Fruit fly (Drosophila melanogaster): Measurements from ENCODE around the gene Cmpk.
A peak's percentile ranks its signal among the peaks of the same experiment; 100 is the strongest.

Gene Cmpk

DNA sequence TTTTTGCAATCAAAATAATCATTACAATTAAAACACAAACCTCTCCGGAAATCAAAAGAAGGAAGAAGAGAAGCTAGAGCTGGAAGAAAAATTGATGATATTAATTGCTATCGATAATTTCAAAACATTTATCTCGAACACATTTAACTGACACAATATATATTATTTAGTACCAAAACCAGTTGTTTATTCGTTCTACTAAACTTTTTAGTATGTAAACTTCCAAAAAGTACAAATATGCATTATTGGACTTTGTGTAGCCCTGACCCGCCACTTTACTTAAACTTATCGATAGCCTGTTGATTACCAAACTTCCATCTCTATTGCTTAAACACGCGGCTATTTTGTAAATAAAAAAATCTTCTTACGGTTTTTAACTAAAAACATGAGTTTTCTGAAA lies 4.0 kb upstream of the Cmpk start, which contains the start of the genes RpL34a and Trmt61 (continued):
- TF ChIP-seq C15 (GFP tag; IDR thresholded peaks at IDR 0.05) (no peak), slp2 (GFP tag; optimal IDR thresholded peaks at IDR 0.05) (peak; percentile 71), cas (GFP tag; IDR thresholded peaks at IDR 0.05) (peak; percentile 55; the same call in 1 of the 2 replicates), MBD-R2 (GFP tag; IDR thresholded peaks at IDR 0.05) (peak; percentile 65), Poxn (GFP tag; IDR thresholded peaks at IDR 0.05) (no peak), Vsx1 (GFP tag; optimal IDR thresholded peaks at IDR 0.05) (peak; percentile 93), schlank (tag; optimal IDR thresholded peaks at IDR 0.05) (peak; percentile 82), lmd (GFP tag; IDR thresholded peaks at IDR 0.05) (peak; percentile 64), zfh1 (GFP tag; IDR thresholded peaks at IDR 0.05) (peak; percentile 71), dan (GFP tag; IDR thresholded peaks at IDR 0.05) (no peak), Hr51 (GFP tag; optimal IDR thresholded peaks at IDR 0.05) (peak; percentile 76 to 86), az2 (GFP tag; optimal IDR thresholded peaks at IDR 0.05) (peak; percentile 74), pzg (GFP tag; optimal IDR thresholded peaks at IDR 0.05) (peak; percentile 84), grn (GFP tag; optimal IDR thresholded peaks at IDR 0.05) (peak; percentile 54), Pdp1 (GFP tag; optimal IDR thresholded peaks at IDR 0.05) (peak; percentile 76 to 79), CG6254 (GFP tag; optimal IDR thresholded peaks at IDR 0.05) (peak; percentile 84), inv (GFP tag; IDR thresholded peaks at IDR 0.05; ENCODE audit: partially characterized antibody) (peak; percentile 82), CG11093 (GFP tag; IDR thresholded peaks at IDR 0.05) (0 out of 3 replicates have a peak, but pooled peaks have one; percentile 31), prd (optimal IDR thresholded peaks at IDR 0.05) (no peak), prd (GFP tag; IDR thresholded peaks at IDR 0.05) (peak; percentile 68), Meics (GFP tag; optimal IDR thresholded peaks at IDR 0.05) (peak; percentile 94), CG10366 (GFP tag; IDR thresholded peaks at IDR 0.05) (peak; percentile 59), CG6813 (GFP tag; optimal IDR thresholded peaks at IDR 0.05) (peak; percentile 91), CG8359 (GFP tag; optimal IDR thresholded peaks at IDR 0.05; ENCODE audit: borderline replicate concordance) (peak; percentile 75), ase (GFP tag; IDR thresholded peaks at IDR 0.05) (peak; percentile 56; the same call in 2 of the 3 replicates), CG12942 (GFP tag; optimal IDR thresholded peaks at IDR 0.05) (peak; percentile 67), wor (GFP tag; IDR thresholded peaks at IDR 0.05) (peak; percentile 68), Aef1 (GFP tag; IDR thresholded peaks at IDR 0.05) (peak; percentile 59), lov (optimal IDR thresholded peaks at IDR 0.05) (no peak), lov (GFP tag; IDR thresholded peaks at IDR 0.05) (no peak), zen (tag; optimal IDR thresholded peaks at IDR 0.05) (peak; percentile 85), Oaz (GFP tag; IDR thresholded peaks at IDR 0.05) (peak; percentile 70; the same call in 1 of the 2 replicates), B-H1 (GFP tag; IDR thresholded peaks at IDR 0.05) (peak; percentile 62; the same call in 2 of the 3 replicates), cato (GFP tag; optimal IDR thresholded peaks at IDR 0.05; ENCODE audit: borderline replicate concordance) (peak; percentile 70), ATbp (GFP tag; optimal IDR thresholded peaks at IDR 0.05) (peak; percentile 86), fd96Cb (tag; optimal IDR thresholded peaks at IDR 0.05) (peak; percentile 48), CG18619 (GFP tag; optimal IDR thresholded peaks at IDR 0.05) (peak; percentile 91), repo (GFP tag; optimal IDR thresholded peaks at IDR 0.05) (peak; percentile 58), gsb-n (tag; optimal IDR thresholded peaks at IDR 0.05) (peak; percentile 86), ap (GFP tag; IDR thresholded peaks at IDR 0.05) (peak; percentile 55), BtbVII (GFP tag; optimal IDR thresholded peaks at IDR 0.05) (peak; percentile 89), Nf-YC (tag; optimal IDR thresholded peaks at IDR 0.05) (peak; percentile 81), Dek (tag; optimal IDR thresholded peaks at IDR 0.05) (peak; percentile 80), chm (GFP tag; IDR thresholded peaks at IDR 0.05) (peak; percentile 72), CG1529 (GFP tag; optimal IDR thresholded peaks at IDR 0.05) (peak; percentile 81), Fer3 (tag; optimal IDR thresholded peaks at IDR 0.05) (peak; percentile 86), pan (optimal IDR thresholded peaks at IDR 0.05) (no peak), pan (GFP tag; optimal IDR thresholded peaks at IDR 0.05 in 1 of 2, IDR thresholded peaks at IDR 0.05 in 1 of 2) (peak in 1 of 2 experiments; percentile 83), run (tag; optimal IDR thresholded peaks at IDR 0.05) (peak; percentile 81), p53 (GFP tag; optimal IDR thresholded peaks at IDR 0.05) (peak; percentile 70), bcd (GFP tag; optimal IDR thresholded peaks at IDR 0.05) (peak; percentile 91)

All from whole organism, embryonic.